Worm (Caenorhabditis elegans) whole organism, L4 larva: ENCODE measurements around the gene lin-31.

ENCODE experiments used
- ama-1 ChIP-seq: fragments of 150-350 bp; optimal IDR thresholded peaks from 2 replicates; lab custom pipeline; 2014; ENCODE audit warnings: inconsistent platforms, mixed read lengths
- hlh-30 ChIP-seq: sonication (generic microtip); optimal IDR thresholded peaks from 2 replicates; lab custom pipeline; 2017; ENCODE audit warnings: antibody characterized with exemption, mild to moderate bottlenecking, missing genetic modification characterization, missing compliant biosample characterization; ENCODE audit not compliant: insufficient read depth
- jun-1 ChIP-seq: fragments of 150-350 bp; optimal IDR thresholded peaks from 2 replicates; lab custom pipeline; 2014; ENCODE audit warnings: missing biosample characterization, missing genetic modification reagents, missing genetic modification characterization
- madf-5 ChIP-seq, 2 experiments: fragments of 200-800 bp; sonication (Bioruptor generic); IDR thresholded peaks; 2 replicates each; pipeline ENCODE4 v1.3.6; 2022; ENCODE audit warnings: missing compliant biosample characterization in 2 of 2, missing genetic modification characterization in 2 of 2
- mdl-1 ChIP-seq, 2 experiments: fragments of 150-350 bp in 1 of 2; sonication (generic microtip) in 1 of 2; optimal IDR thresholded peaks; 2 replicates each; lab custom pipeline; 2014 to 2017; ENCODE audit warnings: missing biosample characterization in 2 of 2, missing genetic modification characterization in 2 of 2
- mes-2 ChIP-seq: sonication (generic microtip); optimal IDR thresholded peaks from 2 replicates; lab custom pipeline; 2016; ENCODE audit warnings: missing genotype, mild to moderate bottlenecking, missing genetic modification characterization, missing compliant biosample characterization; ENCODE audit not compliant: poor library complexity, severe bottlenecking
- nhr-25 ChIP-seq: sonication (generic microtip); optimal IDR thresholded peaks from 2 replicates; lab custom pipeline; 2017; ENCODE audit warnings: missing genetic modification characterization, mild to moderate bottlenecking, missing compliant biosample characterization, antibody characterized with exemption, moderate library complexity, borderline replicate concordance; ENCODE audit not compliant: insufficient read depth
- saeg-2 ChIP-seq: fragments of 200-800 bp; sonication (Bioruptor generic); IDR thresholded peaks from 2 replicates; pipeline ENCODE4 v1.3.6; 2022; ENCODE audit warnings: missing genetic modification reagents, missing genetic modification characterization, missing compliant biosample characterization
- set-16 ChIP-seq: fragments of 200-800 bp; sonication (Bioruptor generic); IDR thresholded peaks from 2 replicates; pipeline ENCODE4 v1.3.6; 2022; ENCODE audit warnings: missing genetic modification reagents, missing genetic modification characterization, missing compliant biosample characterization
- unc-39 ChIP-seq: sonication (generic microtip); optimal IDR thresholded peaks from 2 replicates; lab custom pipeline; 2017; ENCODE audit warnings: missing biosample characterization, missing genetic modification characterization
- ztf-11 ChIP-seq: fragments of 150-350 bp; optimal IDR thresholded peaks from 2 replicates; lab custom pipeline; 2014; ENCODE audit warnings: missing biosample characterization, missing genetic modification characterization

- TF ChIP-seq saeg-2: no peak
- TF ChIP-seq set-16 (GFP tag; lab: Robert Waterston, UW): no peak
- TF ChIP-seq ztf-11 (tag; lab: Kevin White, UChicago): no peak
- TF ChIP-seq mdl-1 (tag; optimal IDR thresholded peaks at IDR 0.05; lab: Kevin White, UChicago): no peak
- no peak for TF ChIP-seq ama-1 (lab: Kevin White, UChicago)
- no peak for TF ChIP-seq madf-5 (GFP tag; IDR thresholded peaks at IDR 0.05; lab: Robert Waterston, UW)
- no peak for TF ChIP-seq jun-1 (tag; lab: Kevin White, UChicago)
- no peak for TF ChIP-seq mes-2
- no peak for TF ChIP-seq unc-39
- no peak for TF ChIP-seq nhr-25 (tag; lab: Kevin White, UChicago)
- TF ChIP-seq hlh-30: no peak
These were observed 36.3 kb downstream of the lin-31 start, which contains the start of gene K07D4.6 for ce11 chrII:4018617-4019016.
